Fruit fly (Drosophila melanogaster) ovary, adult (tissue): Measurements from ENCODE around the gene Grl36b.

Source experiments
- CG17801 ChIP-seq: fragments of 200-800 bp; optimal IDR thresholded peaks from 2 replicates; lab custom pipeline; 2019; ENCODE audit warnings: missing biosample characterization, mild to moderate bottlenecking, missing genetic modification characterization, moderate library complexity; ENCODE audit not compliant: partially characterized antibody

The Grl36b gene

dm6 chr2L:18113079-18113478, 12.5 kb downstream of the Grl36b start, which contains the start of gene CG44476:
Gene CG44476, minus strand, starts transcription at chr2L:18113179.
- TF ChIP-seq CG17801 (GFP tag; lab: Kevin White, UChicago): no peak

DNA sequence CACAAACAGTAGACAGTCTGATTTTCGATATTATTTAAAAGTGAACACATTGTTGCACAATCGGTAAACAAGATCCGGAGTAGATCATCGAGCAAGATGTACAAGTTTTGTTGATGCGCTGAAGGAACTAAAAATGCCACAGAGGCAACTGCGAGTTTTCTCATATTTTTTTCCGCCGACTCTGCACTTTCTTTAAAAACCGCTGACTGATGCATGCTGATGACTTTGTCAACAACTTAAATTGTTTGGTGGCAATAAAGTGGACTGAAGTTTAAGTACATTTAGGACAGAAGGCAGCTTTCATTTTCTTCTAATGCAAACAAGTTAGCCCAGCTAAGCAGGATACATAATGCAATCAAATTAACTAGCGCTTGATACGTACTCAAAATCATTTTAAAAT, 13.1 kb downstream of the Grl36b start:
- TF ChIP-seq CG17801 (GFP tag; lab: Kevin White, UChicago): no peak

- TF ChIP-seq CG17801 (GFP tag; lab: Kevin White, UChicago): no peak
Observed at dm6 chr2L:18096268-18096667, 29.3 kb downstream of the Grl36b start, which contains the start of gene Slc25A46b. Gene Slc25A46b, plus strand, starts transcription at chr2L:18096568.

DNA sequence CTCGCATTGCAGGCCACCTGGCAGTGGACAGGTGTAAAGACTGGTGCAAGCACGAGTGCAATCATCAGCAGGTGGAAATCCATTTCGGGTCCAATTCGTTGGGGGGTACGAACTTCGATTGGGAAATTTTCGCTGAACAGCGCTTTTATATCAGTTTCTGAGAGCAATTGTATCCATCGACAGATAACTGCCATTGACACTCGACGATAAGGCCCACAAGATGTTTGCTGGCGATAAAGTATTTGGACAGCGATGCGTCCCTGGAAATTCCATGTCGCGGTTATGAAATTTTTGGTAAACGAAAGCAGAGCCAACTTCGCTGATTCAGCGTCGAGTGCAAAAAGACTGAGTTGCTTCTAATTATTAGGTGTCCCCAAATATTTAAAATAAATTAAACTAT, 33.4 kb downstream of the Grl36b start, which contains the start of gene CG15153:
Gene CG15153 (minus strand): TSS at position 101 of the 400 bp plus-strand sequence.
- no peak for TF ChIP-seq CG17801 (GFP tag; lab: Kevin White, UChicago)

DNA sequence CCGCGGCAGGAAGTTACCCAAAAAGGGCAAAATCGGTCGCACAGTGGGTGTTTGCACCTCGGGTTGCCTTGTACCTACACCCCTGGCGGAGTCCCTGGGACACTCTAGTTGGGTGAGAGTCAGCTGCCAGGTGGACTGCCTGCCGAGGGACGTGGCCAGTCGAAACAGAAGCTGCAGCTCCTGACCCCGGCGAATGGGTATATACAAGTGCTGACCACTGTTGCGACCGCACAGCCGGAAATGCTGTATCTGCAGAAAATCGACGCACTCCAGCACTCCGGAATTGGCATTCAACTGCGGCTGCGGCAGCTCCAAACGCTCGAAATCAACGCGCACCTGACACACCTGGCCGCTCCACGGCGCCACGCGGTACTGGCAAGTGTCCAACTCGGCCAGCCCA, 33.8 kb downstream of the Grl36b start:
- TF ChIP-seq CG17801 (GFP tag; lab: Kevin White, UChicago): no peak

DNA sequence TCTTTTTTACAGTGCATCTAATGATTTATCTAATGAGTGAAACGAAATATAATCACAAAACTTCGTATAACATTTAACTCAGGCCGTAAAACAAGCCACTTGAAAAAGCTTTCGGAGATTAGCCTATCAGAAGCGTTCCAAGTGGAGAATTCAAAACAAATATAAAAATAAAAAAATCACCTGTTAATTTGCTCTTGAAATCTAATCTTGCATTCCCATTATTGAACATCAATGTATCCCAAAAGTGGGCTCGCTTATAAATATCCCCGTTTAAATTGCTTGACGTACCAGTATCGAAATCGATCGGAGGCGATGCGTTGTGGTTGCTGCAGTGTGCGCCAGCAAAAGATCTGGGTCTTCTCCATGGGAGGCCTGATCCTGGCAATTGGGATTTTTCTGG, 41.6 kb downstream of the Grl36b start, which contains the start of gene CG31741:
Gene CG31741 (plus strand): TSS at position 301 of the 400 bp plus-strand sequence.
- no peak for TF ChIP-seq CG17801 (GFP tag; lab: Kevin White, UChicago)

DNA sequence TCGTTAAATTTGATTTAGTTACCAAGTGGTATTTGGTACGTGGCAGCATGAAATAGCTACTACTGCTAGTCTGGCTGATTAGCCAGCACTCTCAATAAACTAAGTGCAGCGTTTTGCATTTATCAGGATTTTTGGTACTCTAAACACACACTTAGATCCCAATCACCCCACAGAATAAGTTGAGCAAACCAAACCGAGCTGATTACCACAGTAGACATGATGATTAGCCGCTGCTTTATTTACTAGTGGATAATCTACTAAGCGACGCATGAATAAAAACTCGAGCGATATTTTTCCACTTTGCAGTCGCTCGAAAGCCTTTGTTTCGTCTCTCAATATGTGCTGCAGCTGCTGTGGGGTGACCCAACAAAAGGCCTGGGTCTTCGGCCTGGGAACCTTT, 44.2 kb downstream of the Grl36b start, which contains the start of gene ninaD:
Gene ninaD (plus strand): TSS at position 301 of the 400 bp plus-strand sequence.
- TF ChIP-seq CG17801 (GFP tag; lab: Kevin White, UChicago): no peak

DNA sequence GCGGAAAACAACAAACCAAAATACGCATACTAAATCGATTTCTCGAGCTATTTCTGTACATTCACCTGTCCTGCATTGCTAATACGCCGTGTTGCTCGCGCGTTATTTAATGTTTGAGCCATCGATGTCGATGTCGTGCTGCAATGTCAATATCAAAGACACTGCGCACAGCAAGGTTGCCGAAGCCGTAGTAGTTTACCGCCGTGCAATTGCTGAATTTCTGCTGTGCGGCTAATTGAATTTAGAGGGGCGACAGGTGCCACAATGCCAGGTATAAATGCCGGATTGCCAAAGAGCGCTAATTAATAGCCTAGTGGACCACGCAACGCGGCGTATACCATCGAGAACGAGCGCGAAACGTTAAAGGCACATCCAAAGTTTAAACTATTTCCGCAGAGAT, 47.6 kb downstream of the Grl36b start, which contains the start of gene Arr1:
Gene Arr1 (plus strand): TSS at position 301 of the 400 bp plus-strand sequence.
- no peak for TF ChIP-seq CG17801 (GFP tag; lab: Kevin White, UChicago)
